Worm (Caenorhabditis elegans): ENCODE results near the gene Y67D8A.2.

The Y67D8A.2 gene

ce11 chrIV:3254443-3254842, 32.2 kb downstream of the Y67D8A.2 start, which contains the start of gene dmd-9 (continued):
- TF ChIP-seq cebp-1 (GFP tag; IDR thresholded peaks at IDR 0.05) (no peak), cebp-1 (tag; optimal IDR thresholded peaks at IDR 0.05) (no peak), bed-1 (GFP tag; IDR thresholded peaks at IDR 0.05) (no peak), zfh-2 (GFP tag; conservative IDR thresholded peaks at IDR 0.05) (no peak), lag-1 (GFP tag; IDR thresholded peaks at IDR 0.05) (no peak), madf-10 (tag; optimal IDR thresholded peaks at IDR 0.05) (no peak)

ce11 chrIV:3256866-3257265, 34.6 kb downstream of the Y67D8A.2 start:
- no peak for TF ChIP-seq nfya-1 (tag; optimal IDR thresholded peaks at IDR 0.05; ENCODE audit: borderline replicate concordance, insufficient read depth)
- no peak for TF ChIP-seq ceh-79 (tag; optimal IDR thresholded peaks at IDR 0.05)
- TF ChIP-seq C06A6.2 (GFP tag; conservative IDR thresholded peaks at IDR 0.05) = no peak

- no peak for TF ChIP-seq cebp-1 (GFP tag; IDR thresholded peaks at IDR 0.05)
- peak; percentile 5 for TF ChIP-seq cebp-1 (tag; optimal IDR thresholded peaks at IDR 0.05)
- no peak for TF ChIP-seq F49E8.2 (tag; optimal IDR thresholded peaks at IDR 0.05; ENCODE audit: insufficient read depth)
- TF ChIP-seq unc-130 (GFP tag; optimal IDR thresholded peaks at IDR 0.05) = no peak
- 0 out of 2 replicates have a peak, but pooled peaks have one; percentile 8 for TF ChIP-seq madf-6 (GFP tag; IDR thresholded peaks at IDR 0.05)
- TF ChIP-seq tbx-9 (tag; optimal IDR thresholded peaks at IDR 0.05; ENCODE audit: borderline replicate concordance) = no peak
- TF ChIP-seq nhr-80 (tag; optimal IDR thresholded peaks at IDR 0.05) = peak; percentile 91
- TF ChIP-seq hrde-1 (tag; optimal IDR thresholded peaks at IDR 0.05; ENCODE audit: borderline replicate concordance) = no peak
- no peak for TF ChIP-seq nhr-27 (tag; optimal IDR thresholded peaks at IDR 0.05)
- no peak for TF ChIP-seq K12H6.12 (tag; optimal IDR thresholded peaks at IDR 0.05)
- no peak for TF ChIP-seq xnd-1 (tag; optimal IDR thresholded peaks at IDR 0.05)
- TF ChIP-seq ccch-3 (GFP tag; optimal IDR thresholded peaks at IDR 0.05) = no peak
- TF ChIP-seq nfya-1 (tag; optimal IDR thresholded peaks at IDR 0.05; ENCODE audit: borderline replicate concordance, insufficient read depth) = no peak
- TF ChIP-seq B0261.1 (tag; optimal IDR thresholded peaks at IDR 0.05) = no peak
- TF ChIP-seq lin-26 (GFP tag; IDR thresholded peaks at IDR 0.05) = no peak
- no peak for TF ChIP-seq zim-3 (tag; optimal IDR thresholded peaks at IDR 0.05)
- TF ChIP-seq ztf-26 (tag; optimal IDR thresholded peaks at IDR 0.05) = no peak
- TF ChIP-seq aptf-2 (GFP tag; conservative IDR thresholded peaks at IDR 0.05) = no peak
- TF ChIP-seq ama-1 (optimal IDR thresholded peaks at IDR 0.05) = no peak
- TF ChIP-seq ama-1 (GFP tag; optimal IDR thresholded peaks at IDR 0.05) = no peak
- no peak for TF ChIP-seq nhr-90 (tag; optimal IDR thresholded peaks at IDR 0.05)
- no peak for TF ChIP-seq madf-10 (tag; optimal IDR thresholded peaks at IDR 0.05)
- no peak for TF ChIP-seq rcor-1 (GFP tag; IDR thresholded peaks at IDR 0.05)
- TF ChIP-seq mcd-1 (GFP tag; IDR thresholded peaks at IDR 0.05) = no peak
Measured at ce11 chrIV:3258528-3258927, 36.3 kb downstream of the Y67D8A.2 start, which contains the start of gene T26C12.1. Gene T26C12.1, plus strand, starts transcription at chrIV:3258910.

ce11 chrIV:3260216-3260615, 38.0 kb downstream of the Y67D8A.2 start:
- TF ChIP-seq pha-4 (tag; optimal IDR thresholded peaks at IDR 0.05) = no peak
- 0 out of 2 replicates have a peak, but pooled peaks have one; percentile 56 for TF ChIP-seq F37B4.10 (GFP tag; IDR thresholded peaks at IDR 0.05)

- TF ChIP-seq K12H6.12 (tag; optimal IDR thresholded peaks at IDR 0.05) = no peak
- TF ChIP-seq nfyb-1 (GFP tag; IDR thresholded peaks at IDR 0.05) = peak; percentile 73
Measured at ce11 chrIV:3261761-3262160, 39.5 kb downstream of the Y67D8A.2 start.

Measured in whole organism, young adult.